Worm (Caenorhabditis elegans) whole organism, young adult: ENCODE measurements around the gene F01E11.18.

Source experiments
- B0019.2 ChIP-seq: fragments of 200-800 bp; sonication (Bioruptor generic); conservative IDR thresholded peaks from 2 replicates; pipeline ENCODE4 v1.3.6; 2022; ENCODE audit warnings: missing genetic modification reagents, missing genetic modification characterization, missing compliant biosample characterization
- F10E7.11 ChIP-seq: sonication (generic microtip); optimal IDR thresholded peaks from 2 replicates; lab custom pipeline; 2017; ENCODE audit warnings: mild to moderate bottlenecking, missing genetic modification characterization, moderate library complexity, missing compliant biosample characterization
- ama-1 ChIP-seq, 3 experiments: fragments of 150-350 bp in 1 of 3; sonication (generic microtip) in 2 of 3; optimal IDR thresholded peaks; 2 replicates each; lab custom pipeline; 2014 to 2018; ENCODE audit warnings: missing biosample characterization in 2 of 3, missing genetic modification characterization in 2 of 3, missing genetic modification reagents in 2 of 3
- lsl-1 ChIP-seq: fragments of 200-800 bp; sonication (Bioruptor generic); optimal IDR thresholded peaks from 2 replicates; lab custom pipeline; 2018; ENCODE audit warnings: mild to moderate bottlenecking, missing genetic modification characterization, moderate library complexity, missing compliant biosample characterization
- pha-4 ChIP-seq: fragments of 150-350 bp; sonication (generic microtip); optimal IDR thresholded peaks from 2 replicates; lab custom pipeline; 2014; ENCODE audit warnings: missing biosample characterization, missing genetic modification reagents, missing genetic modification characterization
- unc-130 ChIP-seq: sonication (generic microtip); optimal IDR thresholded peaks from 2 replicates; lab custom pipeline; 2016; ENCODE audit warnings: missing genetic modification reagents, missing genetic modification characterization, missing compliant biosample characterization
- ztf-28 ChIP-seq: fragments of 200-800 bp; sonication (Bioruptor generic); IDR thresholded peaks from 2 replicates; pipeline ENCODE4 v1.3.6; 2022; ENCODE audit warnings: missing genetic modification reagents, missing genetic modification characterization, missing compliant biosample characterization

- TF ChIP-seq F10E7.11 = no peak
- no peak for TF ChIP-seq pha-4 (tag; lab: Kevin White, UChicago)
- no peak for TF ChIP-seq unc-130 (GFP tag; lab: Kevin White, UChicago)
- TF ChIP-seq B0019.2 (GFP tag; lab: Robert Waterston, UW) = no peak
- TF ChIP-seq ztf-28 = no peak
- TF ChIP-seq ama-1 (optimal IDR thresholded peaks at IDR 0.05; lab: Kevin White, UChicago) = no peak
- TF ChIP-seq ama-1 (GFP tag; optimal IDR thresholded peaks at IDR 0.05; lab: Kevin White, UChicago) = no peak
- TF ChIP-seq lsl-1 = no peak
Measured at ce11 chrX:6963842-6964241, 25.6 kb upstream of the F01E11.18 start.
